Fruit fly (Drosophila melanogaster): ENCODE results near the gene VhaSFD.

- TF ChIP-seq CG8478 (optimal IDR thresholded peaks at IDR 0.05) = no peak
- TF ChIP-seq CTCF (optimal IDR thresholded peaks at IDR 0.05) = no peak
Measured at dm6 chr2L:16747145-16747544, 19.5 kb upstream of the VhaSFD start.
